ENCODE assay signal across 4 worm cellular contexts in genomic region chrIII:10658394-10658793, ce11.
A peak's percentile ranks its signal among the peaks of the same experiment; 100 is the strongest.
TF ChIP-seq lines count a peak whose summit lies in the region.

No protein-coding gene starts in this region.

TF ChIP-seq in whole organism, L3 larva, 47 proteins besides CTCF, POLR2A, EP300 and RAD21:
- TF ChIP-seq ceh-82 (tag; optimal IDR thresholded peaks at IDR 0.05; lab: Kevin White, UChicago) (no peak), elt-1 (tag; optimal IDR thresholded peaks at IDR 0.05; lab: Kevin White, UChicago) (no peak), nfya-1 (tag; optimal IDR thresholded peaks at IDR 0.05; lab: Kevin White, UChicago; ENCODE audit: insufficient read depth) (peak; percentile 99)
TF ChIP-seq in whole organism, L3 larva: peak in this region for 1.

TF ChIP-seq in whole organism, L4 larva, 104 proteins besides CTCF, POLR2A, EP300 and RAD21:
- TF ChIP-seq egl-43 (GFP tag; IDR thresholded peaks at IDR 0.05; lab: Robert Waterston, UW): no peak
- TF ChIP-seq ceh-32 (tag; optimal IDR thresholded peaks at IDR 0.05; lab: Kevin White, UChicago; ENCODE audit: poor library complexity): no peak
- no peak for TF ChIP-seq ama-1 (optimal IDR thresholded peaks at IDR 0.05; lab: Kevin White, UChicago)
- TF ChIP-seq tra-1 (GFP tag; IDR thresholded peaks at IDR 0.05; lab: Robert Waterston, UW): no peak
- TF ChIP-seq mdt-29 (GFP tag; IDR thresholded peaks at IDR 0.05; lab: Robert Waterston, UW): no peak
- TF ChIP-seq aha-1 (tag; lab: Kevin White, UChicago): peak; percentile 64
- no peak for TF ChIP-seq spr-1 (tag; optimal IDR thresholded peaks at IDR 0.05; lab: Kevin White, UChicago)
TF ChIP-seq in whole organism, L4 larva: peak in this region for 1.

TF ChIP-seq in whole organism, late embryonic, 69 proteins besides CTCF, POLR2A, EP300 and RAD21:
- TF ChIP-seq ref-2 (tag; optimal IDR thresholded peaks at IDR 0.05; lab: Kevin White, UChicago) (peak; percentile 5), tbx-2 (tag; optimal IDR thresholded peaks at IDR 0.05; lab: Kevin White, UChicago) (no peak), nfya-1 (tag; optimal IDR thresholded peaks at IDR 0.05; lab: Kevin White, UChicago) (peak; percentile 98), hlh-30 (tag; optimal IDR thresholded peaks at IDR 0.05; lab: Kevin White, UChicago; ENCODE audit: insufficient read depth) (no peak)

TF ChIP-seq in whole organism, mixed stage, embryonic, 35 proteins besides CTCF, POLR2A, EP300 and RAD21:
- no peak for TF ChIP-seq tbx-8 (GFP tag; optimal IDR thresholded peaks at IDR 0.05; lab: Kevin White, UChicago)
- peak; percentile 1 for TF ChIP-seq M03D4.4 (tag; optimal IDR thresholded peaks at IDR 0.05; lab: Kevin White, UChicago)
- TF ChIP-seq bed-3 (GFP tag; optimal IDR thresholded peaks at IDR 0.05; lab: Kevin White, UChicago): no peak
